Fruit fly (Drosophila melanogaster): ENCODE results near the gene Mettl14.

Gene Mettl14

dm6 chr2L:8305409-8305808 lies 2.8 kb upstream of the Mettl14 start, which contains the start of gene CG7840 (continued):
- TF ChIP-seq tx (GFP tag; optimal IDR thresholded peaks at IDR 0.05) (no peak), CG2129 (GFP tag; IDR thresholded peaks at IDR 0.05; ENCODE audit: partially characterized antibody) (peak; percentile 79), CG6765 (GFP tag; optimal IDR thresholded peaks at IDR 0.05) (no peak), Abd-B (GFP tag; optimal IDR thresholded peaks at IDR 0.05) (no peak), HLH4C (GFP tag; IDR thresholded peaks at IDR 0.05; ENCODE audit: partially characterized antibody) (peak; percentile 78), CG6272 (GFP tag; IDR thresholded peaks at IDR 0.05) (no peak), CG13287 (GFP tag; IDR thresholded peaks at IDR 0.05; ENCODE audit: partially characterized antibody) (peak; percentile 95), Bdp1 (GFP tag; optimal IDR thresholded peaks at IDR 0.05) (no peak), CG7271 (tag; optimal IDR thresholded peaks at IDR 0.05) (no peak), gcm (GFP tag; optimal IDR thresholded peaks at IDR 0.05) (no peak), E2f2 (GFP tag; IDR thresholded peaks at IDR 0.05) (peak; percentile 93), knrl (GFP tag; IDR thresholded peaks at IDR 0.05; ENCODE audit: partially characterized antibody) (peak; percentile 85), Hr78 (GFP tag; optimal IDR thresholded peaks at IDR 0.05) (no peak), Med (GFP tag) (peak; percentile 57), NC2β (GFP tag; optimal IDR thresholded peaks at IDR 0.05) (no peak), BEAF-32 (GFP tag; optimal IDR thresholded peaks at IDR 0.05) (peak; percentile 80), MBD-R2 (GFP tag; IDR thresholded peaks at IDR 0.05) (peak; percentile 72), Dp (GFP tag; optimal IDR thresholded peaks at IDR 0.05) (peak; percentile 88), CG15073 (GFP tag; optimal IDR thresholded peaks at IDR 0.05) (no peak), CG16813 (GFP tag; IDR thresholded peaks at IDR 0.05; ENCODE audit: partially characterized antibody) (peak; percentile 82), amos (GFP tag; IDR thresholded peaks at IDR 0.05; ENCODE audit: partially characterized antibody) (peak; percentile 88), Doc3 (GFP tag; IDR thresholded peaks at IDR 0.05; ENCODE audit: partially characterized antibody) (peak; percentile 90), bab2 (GFP tag; optimal IDR thresholded peaks at IDR 0.05) (no peak), cato (GFP tag; optimal IDR thresholded peaks at IDR 0.05; ENCODE audit: borderline replicate concordance) (no peak), phol (tag; optimal IDR thresholded peaks at IDR 0.05) (no peak), sisA (GFP tag; IDR thresholded peaks at IDR 0.05) (no peak), CoRest (tag; optimal IDR thresholded peaks at IDR 0.05) (peak; percentile 3), Opbp (GFP tag; IDR thresholded peaks at IDR 0.05; ENCODE audit: partially characterized antibody) (peak; percentile 91), CG13123 (GFP tag; optimal IDR thresholded peaks at IDR 0.05) (no peak), HLHmδ (GFP tag; optimal IDR thresholded peaks at IDR 0.05) (no peak), MESR4 (GFP tag; optimal IDR thresholded peaks at IDR 0.05) (peak; percentile 57), sna (GFP tag; IDR thresholded peaks at IDR 0.05; ENCODE audit: partially characterized antibody) (peak; percentile 82), pzg (GFP tag; optimal IDR thresholded peaks at IDR 0.05) (peak; percentile 47), lbe (GFP tag; optimal IDR thresholded peaks at IDR 0.05) (no peak), Sry-δ (GFP tag; optimal IDR thresholded peaks at IDR 0.05) (peak; percentile 83), mld (GFP tag; IDR thresholded peaks at IDR 0.05; ENCODE audit: partially characterized antibody) (peak; percentile 78), Blimp-1 (GFP tag; optimal IDR thresholded peaks at IDR 0.05) (peak; percentile 57), HLH3B (GFP tag; IDR thresholded peaks at IDR 0.05) (no peak), lmd (GFP tag; IDR thresholded peaks at IDR 0.05) (no peak), nerfin-2 (GFP tag; IDR thresholded peaks at IDR 0.05; ENCODE audit: partially characterized antibody) (peak; percentile 78), Dref (GFP tag; IDR thresholded peaks at IDR 0.05) (peak; percentile 89), Fer1 (GFP tag; optimal IDR thresholded peaks at IDR 0.05) (no peak), luna (GFP tag; optimal IDR thresholded peaks at IDR 0.05) (no peak), CG11695 (GFP tag; IDR thresholded peaks at IDR 0.05) (no peak), CG3065 (GFP tag; optimal IDR thresholded peaks at IDR 0.05) (no peak), ewg (GFP tag; optimal IDR thresholded peaks at IDR 0.05) (no peak), MTF-1 (GFP tag; optimal IDR thresholded peaks at IDR 0.05; ENCODE audit: borderline replicate concordance) (no peak), unc-4 (GFP tag; IDR thresholded peaks at IDR 0.05; ENCODE audit: partially characterized antibody) (peak; percentile 95), CG9876 (GFP tag; optimal IDR thresholded peaks at IDR 0.05) (no peak)
